Worm (Caenorhabditis elegans) whole organism, early embryonic: ENCODE data around the gene glb-12.

ENCODE experiments used
- B0310.2 ChIP-seq: sonication (generic microtip); optimal IDR thresholded peaks from 2 replicates; lab custom pipeline; 2016; ENCODE audit warnings: mild to moderate bottlenecking, missing genetic modification characterization, missing compliant biosample characterization
- F13C5.2 ChIP-seq: sonication (generic microtip); optimal IDR thresholded peaks from 2 replicates; lab custom pipeline; 2017; ENCODE audit warnings: mild to moderate bottlenecking, missing genetic modification characterization, inconsistent platforms, missing compliant biosample characterization
- aly-1 ChIP-seq: sonication (generic microtip); optimal IDR thresholded peaks from 2 replicates; lab custom pipeline; 2016; ENCODE audit warnings: missing genetic modification characterization, missing compliant biosample characterization
- ama-1 ChIP-seq: fragments of 150-350 bp; optimal IDR thresholded peaks from 2 replicates; lab custom pipeline; 2014
- ceh-13 ChIP-seq: fragments of 200-800 bp; sonication (Bioruptor generic); optimal IDR thresholded peaks from 2 replicates; lab custom pipeline; 2018; ENCODE audit warnings: mild to moderate bottlenecking, missing genetic modification characterization, missing compliant biosample characterization
- ceh-36 ChIP-seq: sonication (generic microtip); optimal IDR thresholded peaks from 2 replicates; lab custom pipeline; 2016; ENCODE audit warnings: missing genetic modification characterization, inconsistent platforms, missing compliant biosample characterization
- ets-7 ChIP-seq: sonication (generic microtip); optimal IDR thresholded peaks from 2 replicates; lab custom pipeline; 2016; ENCODE audit warnings: missing genotype, missing genetic modification characterization, missing compliant biosample characterization
- flt-1 ChIP-seq: fragments of 200-800 bp; sonication (Bioruptor generic); IDR thresholded peaks from 2 replicates; pipeline ENCODE4 v1.3.6; 2022; ENCODE audit warnings: missing genetic modification characterization, missing compliant biosample characterization
- hmbx-1 ChIP-seq: sonication (generic microtip); optimal IDR thresholded peaks from 2 replicates; lab custom pipeline; 2016; ENCODE audit warnings: mild to moderate bottlenecking, missing genetic modification characterization, missing compliant biosample characterization
- hmg-4 ChIP-seq: fragments of 200-800 bp; sonication (Bioruptor generic); optimal IDR thresholded peaks from 2 replicates; lab custom pipeline; 2018; ENCODE audit warnings: mild to moderate bottlenecking, missing genetic modification characterization, missing compliant biosample characterization
- hnd-1 ChIP-seq: sonication (generic microtip); optimal IDR thresholded peaks from 2 replicates; lab custom pipeline; 2016; ENCODE audit warnings: missing genetic modification characterization, missing compliant biosample characterization
- pes-1 ChIP-seq: fragments of 200-800 bp; sonication (Bioruptor generic); IDR thresholded peaks from 2 replicates; pipeline ENCODE4 v1.3.6; 2022; ENCODE audit warnings: missing genetic modification reagents, missing genetic modification characterization, missing compliant biosample characterization
- scrt-1 ChIP-seq: fragments of 200-800 bp; sonication (Bioruptor generic); IDR thresholded peaks from 2 replicates; pipeline ENCODE4 v1.3.6; 2022; ENCODE audit warnings: missing genetic modification characterization, missing compliant biosample characterization
- sea-1 ChIP-seq: fragments of 200-800 bp; sonication (Bioruptor generic); conservative IDR thresholded peaks from 2 replicates; pipeline ENCODE4 v1.3.6; 2022; ENCODE audit warnings: missing genetic modification characterization, missing compliant biosample characterization
- tbx-11 ChIP-seq: fragments of 200-800 bp; sonication (Bioruptor generic); IDR thresholded peaks from 2 replicates; pipeline ENCODE4 v1.3.6; 2022; ENCODE audit warnings: missing genetic modification characterization, missing compliant biosample characterization
- tbx-37 ChIP-seq: fragments of 200-800 bp; sonication (Bioruptor generic); conservative IDR thresholded peaks from 2 replicates; pipeline ENCODE4 v1.3.6; 2022; ENCODE audit warnings: missing genetic modification reagents, missing genetic modification characterization, missing compliant biosample characterization
- tra-4 ChIP-seq: sonication (generic microtip); optimal IDR thresholded peaks from 2 replicates; lab custom pipeline; 2017; ENCODE audit warnings: missing genetic modification characterization, missing compliant biosample characterization

glb-12 gene

DNA sequence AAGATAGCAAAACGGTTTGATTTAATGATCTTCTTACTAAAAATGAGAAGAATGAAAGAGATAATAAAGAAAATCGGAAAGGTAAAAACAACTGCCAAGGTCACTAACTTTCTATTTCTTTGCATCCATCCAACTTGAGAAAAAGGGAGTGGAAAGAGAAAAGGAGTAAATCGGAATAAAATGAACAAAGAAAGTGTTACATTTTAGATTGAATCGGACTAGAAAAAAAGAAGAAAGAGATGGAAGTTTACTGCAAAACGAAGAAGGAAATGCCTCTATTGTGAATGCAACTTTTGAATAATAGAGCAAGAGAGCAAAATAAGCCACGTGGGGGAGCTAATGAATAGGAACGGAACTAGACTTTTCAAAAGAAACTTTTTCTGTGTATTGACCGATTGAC lies 25.4 kb downstream of the glb-12 start:
- TF ChIP-seq hmbx-1 (tag; lab: Kevin White, UChicago): no peak
- no peak for TF ChIP-seq ceh-13 (GFP tag; lab: Kevin White, UChicago)

DNA sequence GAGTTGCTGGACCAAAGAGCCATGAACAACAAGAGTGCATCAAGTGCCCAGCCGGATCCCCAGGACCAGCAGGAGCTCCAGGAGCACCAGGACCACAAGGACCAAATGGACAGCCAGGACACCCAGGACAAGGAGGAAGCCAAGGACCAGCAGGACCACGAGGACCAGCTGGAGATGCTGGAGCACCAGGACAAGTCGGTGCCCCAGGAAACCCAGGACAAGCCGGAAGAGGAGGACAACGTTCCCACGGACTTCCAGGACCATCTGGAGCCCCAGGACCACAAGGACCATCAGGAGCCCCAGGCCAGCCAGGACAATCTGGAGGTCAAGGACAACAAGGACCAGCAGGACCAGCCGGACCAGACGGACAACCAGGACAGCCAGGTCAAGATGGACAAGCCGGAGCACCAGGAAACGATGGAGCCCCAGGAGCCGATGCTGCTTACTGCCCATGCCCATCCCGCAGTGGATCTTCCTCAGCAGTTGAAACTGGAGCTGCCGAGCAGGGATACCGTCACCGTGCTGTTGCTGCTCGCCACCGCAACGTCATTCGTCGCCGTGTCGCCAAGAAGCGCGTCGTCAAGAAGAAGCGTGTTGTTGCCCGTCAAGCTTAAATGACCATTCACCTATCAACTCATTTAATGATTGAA lies 26.0 kb downstream of the glb-12 start:
- TF ChIP-seq ceh-13 (GFP tag; lab: Kevin White, UChicago): no peak
- no peak for TF ChIP-seq ama-1 (lab: Kevin White, UChicago)
- TF ChIP-seq aly-1 (tag; lab: Kevin White, UChicago): no peak
- TF ChIP-seq scrt-1 (GFP tag; lab: Robert Waterston, UW): no peak
- TF ChIP-seq hmg-4 (GFP tag; lab: Kevin White, UChicago): no peak
- TF ChIP-seq tra-4 (tag; lab: Kevin White, UChicago): no peak
- TF ChIP-seq sea-1: no peak
- no peak for TF ChIP-seq hmbx-1 (tag; lab: Kevin White, UChicago)
- TF ChIP-seq B0310.2 (tag; lab: Kevin White, UChicago): no peak
- no peak for TF ChIP-seq tbx-11 (GFP tag; lab: Robert Waterston, UW)
- TF ChIP-seq flt-1: no peak
- no peak for TF ChIP-seq pes-1 (GFP tag; lab: Robert Waterston, UW)
- no peak for TF ChIP-seq ceh-36 (tag; lab: Kevin White, UChicago)
- no peak for TF ChIP-seq F13C5.2 (tag; lab: Kevin White, UChicago)

DNA sequence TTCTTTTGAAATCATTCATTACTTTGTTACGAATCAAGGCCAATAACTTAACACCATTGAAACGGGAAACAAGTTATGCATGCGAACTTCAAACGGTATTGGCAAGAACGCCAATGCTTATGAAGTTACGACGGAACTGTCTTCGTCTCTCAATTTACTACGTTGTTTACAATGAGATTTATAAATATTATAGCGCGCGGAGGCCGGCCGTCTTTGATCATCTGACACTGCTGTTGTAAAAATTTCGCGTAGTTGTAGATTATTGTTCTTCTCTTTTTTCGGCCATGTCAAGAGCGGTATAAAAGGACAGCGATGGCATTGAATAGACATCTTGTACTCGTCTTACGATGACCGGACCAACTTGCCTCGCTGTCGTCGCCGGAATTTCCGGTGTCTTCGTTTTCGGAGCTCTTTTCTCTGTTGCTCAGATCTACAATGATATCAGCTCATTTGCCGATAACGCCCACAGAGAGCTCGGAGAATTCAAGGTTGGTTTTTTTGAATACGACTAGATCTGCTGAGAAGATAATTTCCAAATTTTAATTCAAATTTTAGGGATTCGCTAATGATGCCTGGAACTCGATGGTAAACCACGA lies 26.8 kb downstream of the glb-12 start, which contains the start of gene col-39:
Gene col-39 (plus strand): TSS at position 342 of the 596 bp plus-strand sequence.
- no peak for TF ChIP-seq F13C5.2 (tag; lab: Kevin White, UChicago)
- TF ChIP-seq aly-1 (tag; lab: Kevin White, UChicago): no peak
- TF ChIP-seq hnd-1 (tag; lab: Kevin White, UChicago): no peak
- no peak for TF ChIP-seq ets-7 (tag; lab: Kevin White, UChicago)
- TF ChIP-seq pes-1 (GFP tag; lab: Robert Waterston, UW): no peak
- no peak for TF ChIP-seq sea-1
- TF ChIP-seq tbx-37 (GFP tag; lab: Robert Waterston, UW): no peak
- no peak for TF ChIP-seq tbx-11 (GFP tag; lab: Robert Waterston, UW)
- no peak for TF ChIP-seq scrt-1 (GFP tag; lab: Robert Waterston, UW)
- no peak for TF ChIP-seq hmbx-1 (tag; lab: Kevin White, UChicago)
- no peak for TF ChIP-seq ceh-36 (tag; lab: Kevin White, UChicago)
- TF ChIP-seq flt-1: no peak
- TF ChIP-seq B0310.2 (tag; lab: Kevin White, UChicago): no peak
- TF ChIP-seq hmg-4 (GFP tag; lab: Kevin White, UChicago): no peak
- TF ChIP-seq ama-1 (lab: Kevin White, UChicago): no peak
- TF ChIP-seq ceh-13 (GFP tag; lab: Kevin White, UChicago): no peak
- TF ChIP-seq tra-4 (tag; lab: Kevin White, UChicago): no peak

DNA sequence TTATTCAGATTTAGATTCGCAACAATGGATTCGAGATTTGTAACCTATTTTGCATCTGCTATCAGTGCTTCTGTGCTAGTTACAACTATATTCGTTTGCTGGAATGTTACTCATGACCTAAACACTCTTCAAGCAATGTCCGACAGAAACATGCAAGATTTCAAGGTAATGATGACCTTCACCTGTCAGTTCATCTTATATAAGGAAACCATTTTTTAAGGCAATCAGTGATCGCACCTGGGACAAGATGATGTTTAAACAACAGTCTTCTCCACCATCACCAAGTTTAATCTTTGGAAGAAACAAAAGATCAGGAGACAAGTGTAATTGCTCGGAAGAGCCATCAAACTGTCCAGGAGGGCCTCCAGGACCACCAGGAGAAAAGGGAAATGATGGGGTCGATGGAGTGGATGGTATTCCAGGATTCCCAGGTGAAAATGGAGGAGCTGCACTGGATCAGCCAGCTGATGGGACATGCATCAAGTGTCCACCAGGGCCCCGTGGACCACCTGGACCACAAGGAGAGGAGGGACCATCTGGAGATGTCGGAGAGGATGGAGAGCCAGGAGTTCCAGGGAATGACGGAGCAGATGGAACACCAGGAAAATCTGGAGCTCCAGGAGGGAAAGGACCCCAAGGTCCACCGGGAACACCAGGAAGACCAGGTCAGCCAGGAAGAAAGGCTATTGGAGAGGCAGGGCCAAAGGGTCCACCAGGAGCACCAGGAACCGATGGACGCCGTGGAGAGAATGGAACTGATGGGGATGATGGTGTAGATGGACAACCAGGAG lies 27.7 kb downstream of the glb-12 start, which contains the start of gene col-79:
Gene col-79 (plus strand): TSS at position 20 of the 791 bp plus-strand sequence.
- TF ChIP-seq ceh-36 (tag; lab: Kevin White, UChicago) (no peak), tbx-11 (GFP tag; lab: Robert Waterston, UW) (no peak), hmg-4 (GFP tag; lab: Kevin White, UChicago) (no peak), aly-1 (tag; lab: Kevin White, UChicago) (no peak), pes-1 (GFP tag; lab: Robert Waterston, UW) (no peak), hnd-1 (tag; lab: Kevin White, UChicago) (no peak), scrt-1 (GFP tag; lab: Robert Waterston, UW) (no peak), flt-1 (no peak)

DNA sequence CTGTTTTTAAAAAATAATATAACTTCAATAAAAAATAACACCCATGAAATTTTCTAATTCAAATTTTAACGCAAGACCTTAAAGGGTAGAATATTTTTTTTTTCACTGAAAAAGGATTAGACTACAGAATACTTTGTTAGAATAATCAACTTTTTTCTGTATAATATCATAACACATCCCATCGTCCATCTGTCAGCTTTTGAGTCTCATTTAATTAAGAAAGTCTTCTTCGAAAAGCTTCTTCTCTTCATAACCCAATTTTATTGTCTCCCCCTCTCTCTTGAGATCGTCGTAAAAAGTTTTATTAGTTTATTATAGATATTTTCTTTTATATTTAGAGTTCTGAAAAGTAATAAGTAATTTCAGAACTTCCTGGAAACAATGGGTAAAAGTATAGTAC lies 35.4 kb downstream of the glb-12 start:
- no peak for TF ChIP-seq scrt-1 (GFP tag; lab: Robert Waterston, UW)

DNA sequence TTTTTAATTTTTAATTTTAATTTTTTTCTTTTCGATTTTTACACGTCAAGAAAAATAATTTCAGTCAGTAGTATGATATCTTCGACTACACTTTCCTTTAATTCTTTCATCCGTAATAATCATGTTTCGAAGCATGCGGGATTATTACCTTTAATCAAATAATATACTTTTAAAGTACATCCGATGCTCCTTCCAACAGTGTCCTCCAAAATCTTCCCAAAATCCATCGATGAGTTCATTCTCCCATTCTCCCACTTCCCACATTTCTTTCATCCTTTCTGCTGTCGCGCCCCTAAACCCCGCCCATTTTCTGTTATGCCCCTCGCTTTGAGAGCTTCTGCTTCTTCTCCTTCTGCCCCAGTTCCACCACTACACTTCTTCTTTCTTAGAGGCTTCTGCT lies 36.7 kb downstream of the glb-12 start, which contains the start of gene lgc-57:
Gene lgc-57 (plus strand): TSS at position 301 of the 400 bp plus-strand sequence.
- TF ChIP-seq hmbx-1 (tag; lab: Kevin White, UChicago): no peak
- TF ChIP-seq pes-1 (GFP tag; lab: Robert Waterston, UW): no peak
- no peak for TF ChIP-seq tbx-37 (GFP tag; lab: Robert Waterston, UW)
- TF ChIP-seq hmg-4 (GFP tag; lab: Kevin White, UChicago): no peak
- no peak for TF ChIP-seq B0310.2 (tag; lab: Kevin White, UChicago)

DNA sequence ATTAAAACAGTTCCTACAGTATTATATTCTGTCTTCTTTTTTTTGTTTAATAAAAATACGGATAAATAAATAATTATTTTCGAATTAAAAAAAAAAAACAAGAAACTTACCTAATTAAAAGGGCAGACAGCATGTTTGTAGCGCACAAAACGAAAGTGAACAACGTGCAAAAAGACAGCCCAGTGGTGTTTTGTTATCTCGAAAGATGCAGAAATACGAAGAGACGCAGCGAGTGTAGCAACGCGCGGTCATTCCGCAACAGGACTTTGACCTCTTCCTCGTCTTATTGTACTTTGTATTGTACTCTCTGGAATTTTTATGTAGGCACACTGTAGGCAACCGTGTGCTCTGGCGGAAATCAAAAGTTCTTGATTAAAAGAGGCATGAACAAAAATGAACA lies 37.8 kb downstream of the glb-12 start, which contains the start of gene gbh-1:
Gene gbh-1 (minus strand): TSS at position 149 of the 400 bp plus-strand sequence.
- TF ChIP-seq F13C5.2 (tag; lab: Kevin White, UChicago) (no peak), scrt-1 (GFP tag; lab: Robert Waterston, UW) (no peak), hmg-4 (GFP tag; lab: Kevin White, UChicago) (no peak), ets-7 (tag; lab: Kevin White, UChicago) (no peak), flt-1 (no peak), tbx-11 (GFP tag; lab: Robert Waterston, UW) (no peak), pes-1 (GFP tag; lab: Robert Waterston, UW) (no peak), sea-1 (no peak), aly-1 (tag; lab: Kevin White, UChicago) (no peak), tra-4 (tag; lab: Kevin White, UChicago) (no peak), ceh-36 (tag; lab: Kevin White, UChicago) (no peak), ama-1 (lab: Kevin White, UChicago) (no peak), B0310.2 (tag; lab: Kevin White, UChicago) (no peak), tbx-37 (GFP tag; lab: Robert Waterston, UW) (no peak)
